Worm (Caenorhabditis elegans) whole organism, young adult: ENCODE measurements around the gene acdh-2.
A peak's percentile ranks its signal among the peaks of the same experiment; 100 is the strongest.

Experiments used
- B0035.1 ChIP-seq: sonication (generic microtip); optimal IDR thresholded peaks from 2 replicates; lab custom pipeline; 2016; ENCODE audit warnings: missing genetic modification characterization, mild to moderate bottlenecking, missing compliant biosample characterization, missing genotype, missing genetic modification reagents
- C06A6.2 ChIP-seq: fragments of 200-800 bp; sonication (Bioruptor generic); conservative IDR thresholded peaks from 2 replicates; pipeline ENCODE4 v1.3.6; 2022; ENCODE audit warnings: missing genetic modification characterization, missing compliant biosample characterization
- F10E7.11 ChIP-seq: sonication (generic microtip); optimal IDR thresholded peaks from 2 replicates; lab custom pipeline; 2017; ENCODE audit warnings: mild to moderate bottlenecking, missing genetic modification characterization, moderate library complexity, missing compliant biosample characterization
- F55B11.4 ChIP-seq: sonication (generic microtip); optimal IDR thresholded peaks from 2 replicates; lab custom pipeline; 2016; ENCODE audit warnings: missing compliant biosample characterization, missing genetic modification characterization, borderline replicate concordance; ENCODE audit not compliant: insufficient read depth
- F57C9.4 ChIP-seq: sonication (generic microtip); optimal IDR thresholded peaks from 2 replicates; lab custom pipeline; 2017; ENCODE audit warnings: mild to moderate bottlenecking, missing genetic modification characterization, missing compliant biosample characterization
- K12H6.12 ChIP-seq: fragments of 200-800 bp; sonication (Bioruptor generic); optimal IDR thresholded peaks from 2 replicates; lab custom pipeline; 2018; ENCODE audit warnings: mild to moderate bottlenecking, missing genetic modification characterization, missing compliant biosample characterization
- akir-1 ChIP-seq: fragments of 200-800 bp; sonication (Bioruptor generic); optimal IDR thresholded peaks from 2 replicates; lab custom pipeline; 2018; ENCODE audit warnings: mild to moderate bottlenecking, missing genetic modification characterization, moderate library complexity, missing compliant biosample characterization
- ama-1 ChIP-seq, 3 experiments: fragments of 150-350 bp in 1 of 3; sonication (generic microtip) in 2 of 3; optimal IDR thresholded peaks; 2 replicates each; lab custom pipeline; 2014 to 2018; ENCODE audit warnings: missing biosample characterization in 2 of 3, missing genetic modification characterization in 2 of 3, missing genetic modification reagents in 2 of 3
- aptf-2 ChIP-seq: fragments of 200-800 bp; sonication (Bioruptor generic); conservative IDR thresholded peaks from 2 replicates; pipeline ENCODE4 v1.3.6; 2022; ENCODE audit warnings: missing genetic modification reagents, missing genetic modification characterization, missing compliant biosample characterization
- athp-1 ChIP-seq: sonication (generic microtip); optimal IDR thresholded peaks from 2 replicates; lab custom pipeline; 2017; ENCODE audit warnings: mild to moderate bottlenecking, missing genetic modification characterization, missing compliant biosample characterization
- attf-6 ChIP-seq: fragments of 200-800 bp; sonication (Bioruptor generic); IDR thresholded peaks from 2 replicates; pipeline ENCODE4 v1.3.6; 2022; ENCODE audit warnings: missing genetic modification reagents, missing genetic modification characterization, missing compliant biosample characterization
- bed-1 ChIP-seq: fragments of 200-800 bp; sonication (Bioruptor generic); IDR thresholded peaks from 2 replicates; pipeline ENCODE4 v1.3.6; 2022; ENCODE audit warnings: missing genetic modification reagents, missing genetic modification characterization, missing compliant biosample characterization
- cebp-2 ChIP-seq: fragments of 200-800 bp; sonication (Bioruptor generic); IDR thresholded peaks from 2 replicates; pipeline ENCODE4 v1.3.6; 2022; ENCODE audit warnings: missing genetic modification characterization, missing compliant biosample characterization
- ceh-100 ChIP-seq: fragments of 200-800 bp; sonication (Bioruptor generic); IDR thresholded peaks from 2 replicates; pipeline ENCODE4 v1.3.6; 2022; ENCODE audit warnings: missing genetic modification reagents, missing genetic modification characterization, missing compliant biosample characterization
- ceh-27 ChIP-seq: fragments of 200-800 bp; sonication (Bioruptor generic); optimal IDR thresholded peaks from 2 replicates; lab custom pipeline; 2018; ENCODE audit warnings: mild to moderate bottlenecking, missing genetic modification characterization, moderate library complexity, missing compliant biosample characterization
- ceh-79 ChIP-seq: sonication (generic microtip); optimal IDR thresholded peaks from 2 replicates; lab custom pipeline; 2017; ENCODE audit warnings: mild to moderate bottlenecking, missing genetic modification characterization, missing compliant biosample characterization
- ceh-91 ChIP-seq: fragments of 200-800 bp; sonication (Bioruptor generic); IDR thresholded peaks from 2 replicates; pipeline ENCODE4 v1.3.6; 2022; ENCODE audit warnings: missing genetic modification reagents, missing genetic modification characterization, missing compliant biosample characterization
- egl-18 ChIP-seq: fragments of 200-800 bp; sonication (Bioruptor generic); IDR thresholded peaks from 2 replicates; pipeline ENCODE4 v1.3.6; 2022; ENCODE audit warnings: missing genetic modification reagents, missing genetic modification characterization, missing compliant biosample characterization
- ekl-4 ChIP-seq: fragments of 200-800 bp; sonication (Bioruptor generic); IDR thresholded peaks from 2 replicates; pipeline ENCODE4 v1.3.6; 2022; ENCODE audit warnings: missing genetic modification reagents, missing genetic modification characterization, missing compliant biosample characterization
- fkh-3 ChIP-seq: sonication (generic microtip); optimal IDR thresholded peaks from 2 replicates; lab custom pipeline; 2016; ENCODE audit warnings: mild to moderate bottlenecking, missing genetic modification characterization, missing compliant biosample characterization
- hlh-12 ChIP-seq: sonication (generic microtip); optimal IDR thresholded peaks from 2 replicates; lab custom pipeline; 2016; ENCODE audit warnings: missing genetic modification characterization, missing compliant biosample characterization
- hlh-26 ChIP-seq: fragments of 200-800 bp; sonication (Bioruptor generic); conservative IDR thresholded peaks from 2 replicates; pipeline ENCODE4 v1.3.6; 2022; ENCODE audit warnings: missing genetic modification reagents, missing genetic modification characterization, missing compliant biosample characterization
- hmg-20 ChIP-seq: fragments of 200-800 bp; sonication (Bioruptor generic); IDR thresholded peaks from 2 replicates; pipeline ENCODE4 v1.3.6; 2022; ENCODE audit warnings: missing genetic modification reagents, missing genetic modification characterization, missing compliant biosample characterization
- let-526 ChIP-seq: fragments of 200-800 bp; sonication (Bioruptor generic); IDR thresholded peaks from 2 replicates; pipeline ENCODE4 v1.3.6; 2022; ENCODE audit warnings: missing genetic modification reagents, missing genetic modification characterization, missing compliant biosample characterization
- lin-26 ChIP-seq: fragments of 200-800 bp; sonication (Bioruptor generic); IDR thresholded peaks from 2 replicates; pipeline ENCODE4 v1.3.6; 2022; ENCODE audit warnings: missing genetic modification reagents, missing genetic modification characterization, missing compliant biosample characterization
- lsl-1 ChIP-seq: fragments of 200-800 bp; sonication (Bioruptor generic); optimal IDR thresholded peaks from 2 replicates; lab custom pipeline; 2018; ENCODE audit warnings: mild to moderate bottlenecking, missing genetic modification characterization, moderate library complexity, missing compliant biosample characterization
- madf-3 ChIP-seq: fragments of 200-800 bp; sonication (Bioruptor generic); IDR thresholded peaks from 2 replicates; pipeline ENCODE4 v1.3.6; 2022; ENCODE audit warnings: missing genetic modification reagents, missing genetic modification characterization, missing compliant biosample characterization
- madf-6 ChIP-seq: fragments of 200-800 bp; sonication (Bioruptor generic); IDR thresholded peaks from 2 replicates; pipeline ENCODE4 v1.3.6; 2022; ENCODE audit warnings: missing genetic modification reagents, missing genetic modification characterization, missing compliant biosample characterization
- mcd-1 ChIP-seq: fragments of 200-800 bp; sonication (Bioruptor generic); IDR thresholded peaks from 2 replicates; pipeline ENCODE4 v1.3.6; 2022; ENCODE audit warnings: missing genetic modification reagents, missing genetic modification characterization, missing compliant biosample characterization
- mxl-1 ChIP-seq: sonication (generic microtip); optimal IDR thresholded peaks from 2 replicates; lab custom pipeline; 2016; ENCODE audit warnings: missing genetic modification characterization, missing compliant biosample characterization
- nfya-2 ChIP-seq: fragments of 200-800 bp; sonication (Bioruptor generic); IDR thresholded peaks from 2 replicates; pipeline ENCODE4 v1.3.6; 2022; ENCODE audit warnings: missing genetic modification reagents, missing genetic modification characterization, missing compliant biosample characterization
- nfyb-1 ChIP-seq: fragments of 200-800 bp; sonication (Bioruptor generic); IDR thresholded peaks from 2 replicates; pipeline ENCODE4 v1.3.6; 2022; ENCODE audit warnings: missing genetic modification reagents, missing genetic modification characterization, missing compliant biosample characterization
- nhr-120 ChIP-seq: fragments of 200-800 bp; sonication (Bioruptor generic); IDR thresholded peaks from 2 replicates; pipeline ENCODE4 v1.3.6; 2022; ENCODE audit warnings: missing genetic modification characterization, missing compliant biosample characterization
- nhr-179 ChIP-seq: sonication (generic microtip); optimal IDR thresholded peaks from 2 replicates; lab custom pipeline; 2016; ENCODE audit warnings: mild to moderate bottlenecking, missing genetic modification characterization, missing compliant biosample characterization
- nhr-80 ChIP-seq: sonication (generic microtip); optimal IDR thresholded peaks from 2 replicates; lab custom pipeline; 2016; ENCODE audit warnings: missing genetic modification characterization, missing compliant biosample characterization
- rec-8 ChIP-seq, 2 experiments: sonication (generic microtip); optimal IDR thresholded peaks; 2 replicates each; lab custom pipeline; 2016; ENCODE audit warnings: mild to moderate bottlenecking in 2 of 2, missing genetic modification characterization in 2 of 2, missing genetic modification reagents in 2 of 2, missing genotype in 2 of 2, missing biosample characterization in 1 of 2, missing compliant biosample characterization in 1 of 2, moderate library complexity in 1 of 2
- repo-1 ChIP-seq: sonication (generic microtip); optimal IDR thresholded peaks from 2 replicates; lab custom pipeline; 2017; ENCODE audit warnings: mild to moderate bottlenecking, missing genetic modification characterization, missing compliant biosample characterization
- sea-2 ChIP-seq: fragments of 200-800 bp; sonication (Bioruptor generic); IDR thresholded peaks from 2 replicates; pipeline ENCODE4 v1.3.6; 2022; ENCODE audit warnings: missing genetic modification characterization, missing compliant biosample characterization
- snpc-1.3 ChIP-seq: sonication (generic microtip); optimal IDR thresholded peaks from 2 replicates; lab custom pipeline; 2017; ENCODE audit warnings: missing genetic modification characterization, mild to moderate bottlenecking, missing compliant biosample characterization, antibody characterized with exemption, moderate library complexity, missing genotype, missing genetic modification reagents; ENCODE audit not compliant: insufficient read depth
- snpc-4 ChIP-seq, 5 experiments: fragments of 150-350 bp in 1 of 5; sonication (generic microtip) in 4 of 5; optimal IDR thresholded peaks; 2 replicates each; lab custom pipeline; 2014 to 2018; ENCODE audit warnings: missing genetic modification characterization in 5 of 5, missing biosample characterization in 3 of 5, antibody characterized with exemption in 2 of 5, mild to moderate bottlenecking in 2 of 5, missing compliant biosample characterization in 2 of 5, missing genotype in 2 of 5, moderate library complexity in 2 of 5, missing genetic modification reagents in 1 of 5
- somi-1 ChIP-seq: fragments of 200-800 bp; sonication (Bioruptor generic); optimal IDR thresholded peaks from 2 replicates; lab custom pipeline; 2018; ENCODE audit warnings: mild to moderate bottlenecking, missing genetic modification characterization, missing compliant biosample characterization
- tbx-9 ChIP-seq: sonication (generic microtip); optimal IDR thresholded peaks from 2 replicates; lab custom pipeline; 2016; ENCODE audit warnings: borderline replicate concordance, missing genetic modification characterization, inconsistent platforms, missing compliant biosample characterization
- unc-130 ChIP-seq: sonication (generic microtip); optimal IDR thresholded peaks from 2 replicates; lab custom pipeline; 2016; ENCODE audit warnings: missing genetic modification reagents, missing genetic modification characterization, missing compliant biosample characterization

The acdh-2 gene

DNA sequence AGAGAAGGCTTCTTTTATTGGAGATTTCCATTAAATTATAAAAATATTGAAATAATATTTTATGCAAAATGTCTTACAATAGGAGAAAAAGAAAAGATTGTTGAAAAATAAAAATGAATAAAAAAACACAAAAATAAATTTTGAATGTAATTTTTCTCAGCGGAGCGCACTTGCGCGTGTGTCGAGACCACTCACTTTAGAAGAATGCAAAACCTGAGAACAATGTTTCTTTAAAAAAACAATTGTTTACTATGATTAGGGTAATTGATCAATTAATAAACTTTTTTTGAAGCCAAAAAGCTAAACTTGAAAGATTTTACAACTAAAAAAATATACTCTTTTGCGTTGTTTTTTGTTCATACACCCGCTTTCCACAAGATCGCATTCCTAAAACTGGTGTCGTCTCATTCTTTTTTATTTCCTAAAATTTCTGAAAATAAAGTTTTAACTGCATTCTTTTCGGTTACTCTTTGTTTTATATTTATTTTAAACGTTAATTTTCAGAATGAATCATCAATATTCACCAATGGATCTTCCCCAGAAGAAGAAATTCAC is 47.0 kb upstream of the acdh-2 start, which contains the start of gene ttc-4 (continued):
- TF ChIP-seq nhr-179 (tag; lab: Kevin White, UChicago) = no peak
- no peak for TF ChIP-seq attf-6 (GFP tag; lab: Robert Waterston, UW)
- TF ChIP-seq hlh-26 (GFP tag; lab: Robert Waterston, UW) = no peak
- no peak for TF ChIP-seq aptf-2
- no peak for TF ChIP-seq snpc-4 (GFP tag; optimal IDR thresholded peaks at IDR 0.05; lab: Kevin White, UChicago)
- TF ChIP-seq snpc-4 (tag; optimal IDR thresholded peaks at IDR 0.05; lab: Kevin White, UChicago) = peak in 1 of 4 experiments; percentile 64
- no peak for TF ChIP-seq B0035.1 (tag; lab: Kevin White, UChicago)
- no peak for TF ChIP-seq ceh-91 (GFP tag; lab: Robert Waterston, UW)
- TF ChIP-seq fkh-3 (tag; lab: Kevin White, UChicago) = no peak
- no peak for TF ChIP-seq C06A6.2 (GFP tag; lab: Robert Waterston, UW)
- TF ChIP-seq lin-26 = no peak
- no peak for TF ChIP-seq F57C9.4
- no peak for TF ChIP-seq nfyb-1 (GFP tag; lab: Robert Waterston, UW)
- no peak for TF ChIP-seq ceh-27 (GFP tag; lab: Kevin White, UChicago)
- TF ChIP-seq F10E7.11 (tag; lab: Kevin White, UChicago) = no peak
- TF ChIP-seq somi-1 (GFP tag; lab: Kevin White, UChicago) = no peak
- no peak for TF ChIP-seq hlh-12
- TF ChIP-seq ekl-4 (GFP tag; lab: Robert Waterston, UW) = no peak
- no peak for TF ChIP-seq ceh-79 (tag; lab: Kevin White, UChicago)
- no peak for TF ChIP-seq mxl-1 (tag; lab: Kevin White, UChicago)
- TF ChIP-seq rec-8 (tag; optimal IDR thresholded peaks at IDR 0.05; lab: Kevin White, UChicago) = no peak
- no peak for TF ChIP-seq cebp-2 (GFP tag; lab: Robert Waterston, UW)
- TF ChIP-seq akir-1 (GFP tag; lab: Kevin White, UChicago) = no peak
- no peak for TF ChIP-seq unc-130 (GFP tag; lab: Kevin White, UChicago)
- TF ChIP-seq lsl-1 = peak; percentile 36
- TF ChIP-seq nhr-80 (tag; lab: Kevin White, UChicago) = no peak
- TF ChIP-seq nhr-120 (GFP tag; lab: Robert Waterston, UW) = no peak
- TF ChIP-seq hmg-20 = no peak
- TF ChIP-seq sea-2 (GFP tag; lab: Robert Waterston, UW) = no peak
- no peak for TF ChIP-seq bed-1 (GFP tag; lab: Robert Waterston, UW)
- TF ChIP-seq madf-6 = no peak
- no peak for TF ChIP-seq athp-1
- no peak for TF ChIP-seq egl-18 (GFP tag; lab: Robert Waterston, UW)
- TF ChIP-seq madf-3 (GFP tag; lab: Robert Waterston, UW) = no peak
- TF ChIP-seq snpc-1.3 (tag; lab: Kevin White, UChicago) = no peak
- TF ChIP-seq ama-1 (optimal IDR thresholded peaks at IDR 0.05; lab: Kevin White, UChicago) = no peak
- TF ChIP-seq ama-1 (GFP tag; optimal IDR thresholded peaks at IDR 0.05; lab: Kevin White, UChicago) = no peak
- no peak for TF ChIP-seq tbx-9 (tag; lab: Kevin White, UChicago)
- no peak for TF ChIP-seq nfya-2 (GFP tag; lab: Robert Waterston, UW)
- TF ChIP-seq mcd-1 (GFP tag; lab: Robert Waterston, UW) = peak; percentile 74
- no peak for TF ChIP-seq F55B11.4 (tag; lab: Kevin White, UChicago)
- TF ChIP-seq ceh-100 (GFP tag; lab: Robert Waterston, UW) = peak; percentile 93
- no peak for TF ChIP-seq let-526 (GFP tag; lab: Robert Waterston, UW)
- TF ChIP-seq K12H6.12 (tag; lab: Kevin White, UChicago) = peak; percentile 17
- no peak for TF ChIP-seq repo-1
